Worm (Caenorhabditis elegans): ENCODE measurements around the gene tag-314.

DNA sequence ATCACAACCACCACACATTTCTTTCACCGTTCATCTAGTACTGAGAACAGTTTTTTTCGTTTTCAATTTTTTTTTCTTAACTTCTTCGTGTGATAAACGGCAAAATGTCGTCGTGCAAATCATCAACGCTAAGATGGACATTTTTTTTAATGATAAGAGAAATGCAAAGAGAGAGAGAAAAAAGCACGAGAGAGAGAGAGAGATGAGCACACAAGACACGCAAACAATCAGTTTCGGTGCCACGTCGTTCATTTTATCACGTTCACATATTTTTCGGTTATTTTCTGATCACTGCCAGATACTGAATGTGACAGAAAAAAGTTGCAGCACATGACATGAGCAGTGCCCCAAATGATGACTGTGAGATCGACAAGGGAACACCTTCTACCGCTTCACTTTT, 39.7 kb upstream of the tag-314 start, which contains the start of gene egl-9:
- TF ChIP-seq madf-8 (GFP tag; conservative IDR thresholded peaks at IDR 0.05), result no peak
- TF ChIP-seq lsy-27 (tag; optimal IDR thresholded peaks at IDR 0.05; ENCODE audit: borderline replicate concordance, insufficient read depth), result no peak
- TF ChIP-seq ceh-100 (GFP tag; IDR thresholded peaks at IDR 0.05), result no peak
- TF ChIP-seq lag-1 (GFP tag; IDR thresholded peaks at IDR 0.05), result no peak
- TF ChIP-seq ama-1 (optimal IDR thresholded peaks at IDR 0.05), result peak; percentile 87
- TF ChIP-seq ama-1 (GFP tag; optimal IDR thresholded peaks at IDR 0.05), result no peak
- no peak for TF ChIP-seq T26A5.8 (tag; optimal IDR thresholded peaks at IDR 0.05)
- TF ChIP-seq zim-3 (tag; optimal IDR thresholded peaks at IDR 0.05), result no peak
- no peak for TF ChIP-seq hlh-12 (tag; optimal IDR thresholded peaks at IDR 0.05)

All from whole organism, young adult.